Worm (Caenorhabditis elegans): ENCODE data around the gene C08G9.2.

DNA sequence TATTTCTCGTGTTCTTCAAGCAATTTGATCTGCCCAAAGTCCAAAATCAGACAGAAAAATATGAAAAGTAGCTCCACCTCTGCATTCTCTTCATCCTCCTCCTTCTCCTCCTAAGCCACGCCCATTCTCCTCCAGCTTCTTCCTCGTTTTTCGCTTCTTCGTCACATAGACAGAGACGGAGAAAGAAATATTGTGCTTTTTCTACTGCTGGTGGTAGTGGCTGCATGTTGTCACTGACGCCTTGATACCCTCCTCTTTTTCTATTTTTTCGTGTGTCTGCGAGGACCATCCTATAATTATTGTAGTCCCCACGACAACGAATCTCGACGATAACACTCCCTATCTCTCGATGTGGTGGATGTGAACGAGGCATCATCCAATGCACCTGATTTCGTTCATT, 14.2 kb downstream of the C08G9.2 start, which contains the start of gene C08G9.1:
- no peak for TF ChIP-seq W03F9.2 (tag; optimal IDR thresholded peaks at IDR 0.05)
- TF ChIP-seq him-1 (tag; optimal IDR thresholded peaks at IDR 0.05): no peak
- TF ChIP-seq dao-5 (tag; optimal IDR thresholded peaks at IDR 0.05): no peak
